Worm (Caenorhabditis elegans) whole organism, late embryonic: ENCODE measurements around the gene faxc-2.
A peak's percentile ranks its signal among the peaks of the same experiment; 100 is the strongest.

ENCODE experiments used
- F13H6.1 ChIP-seq: sonication (generic microtip); optimal IDR thresholded peaks from 2 replicates; lab custom pipeline; 2016; ENCODE audit warnings: missing genetic modification characterization, missing compliant biosample characterization
- K02D7.2 ChIP-seq: sonication (generic microtip); optimal IDR thresholded peaks from 2 replicates; lab custom pipeline; 2017; ENCODE audit warnings: mild to moderate bottlenecking, missing genetic modification characterization, missing compliant biosample characterization
- T23F11.4 ChIP-seq: fragments of 200-800 bp; sonication (Bioruptor generic); optimal IDR thresholded peaks from 2 replicates; lab custom pipeline; 2018; ENCODE audit warnings: mild to moderate bottlenecking, missing genetic modification characterization, missing compliant biosample characterization
- ceh-18 ChIP-seq: sonication (generic microtip); optimal IDR thresholded peaks from 2 replicates; lab custom pipeline; 2016; ENCODE audit warnings: missing genetic modification characterization, missing compliant biosample characterization
- ceh-22 ChIP-seq: sonication (generic microtip); optimal IDR thresholded peaks from 2 replicates; lab custom pipeline; 2017; ENCODE audit warnings: missing biosample characterization, missing genetic modification characterization
- ceh-45 ChIP-seq: fragments of 200-800 bp; sonication (Bioruptor generic); IDR thresholded peaks from 2 replicates; pipeline ENCODE4 v1.3.6; 2022; ENCODE audit warnings: missing genetic modification reagents, missing genetic modification characterization, missing compliant biosample characterization
- ceh-48 ChIP-seq: sonication (generic microtip); optimal IDR thresholded peaks from 2 replicates; lab custom pipeline; 2016; ENCODE audit warnings: missing genetic modification characterization, inconsistent platforms, missing compliant biosample characterization
- ceh-9 ChIP-seq: sonication (generic microtip); optimal IDR thresholded peaks from 2 replicates; lab custom pipeline; 2016; ENCODE audit warnings: mild to moderate bottlenecking, missing genetic modification characterization, inconsistent platforms, missing compliant biosample characterization
- che-1 ChIP-seq: sonication (generic microtip); optimal IDR thresholded peaks from 2 replicates; lab custom pipeline; 2016; ENCODE audit warnings: mild to moderate bottlenecking, missing genetic modification characterization, missing compliant biosample characterization
- dve-1 ChIP-seq: sonication (generic microtip); optimal IDR thresholded peaks from 2 replicates; lab custom pipeline; 2017; ENCODE audit warnings: antibody characterized with exemption, mild to moderate bottlenecking, missing genetic modification characterization, missing compliant biosample characterization
- elt-4 ChIP-seq: sonication (generic microtip); optimal IDR thresholded peaks from 2 replicates; lab custom pipeline; 2016; ENCODE audit warnings: missing genetic modification characterization, missing compliant biosample characterization
- ets-4 ChIP-seq: sonication (generic microtip); optimal IDR thresholded peaks from 2 replicates; lab custom pipeline; 2016; ENCODE audit warnings: missing genetic modification characterization, missing compliant biosample characterization
- fkh-10 ChIP-seq: fragments of 150-350 bp; optimal IDR thresholded peaks from 2 replicates; lab custom pipeline; 2014; ENCODE audit warnings: missing biosample characterization, missing genetic modification reagents, missing genetic modification characterization
- gmeb-2 ChIP-seq: sonication (generic microtip); optimal IDR thresholded peaks from 2 replicates; lab custom pipeline; 2016; ENCODE audit warnings: missing genetic modification characterization, inconsistent platforms, missing compliant biosample characterization
- hlh-30 ChIP-seq: sonication (generic microtip); optimal IDR thresholded peaks from 2 replicates; lab custom pipeline; 2017; ENCODE audit warnings: antibody characterized with exemption, missing genetic modification characterization, missing compliant biosample characterization; ENCODE audit not compliant: insufficient read depth
- hlh-6 ChIP-seq: sonication (generic microtip); optimal IDR thresholded peaks from 2 replicates; lab custom pipeline; 2016; ENCODE audit warnings: missing genotype, missing genetic modification characterization, missing compliant biosample characterization
- hlh-8 ChIP-seq: sonication (generic microtip); optimal IDR thresholded peaks from 2 replicates; lab custom pipeline; 2016; ENCODE audit warnings: missing genotype, missing genetic modification characterization, missing compliant biosample characterization
- madf-2 ChIP-seq: sonication (generic microtip); optimal IDR thresholded peaks from 2 replicates; lab custom pipeline; 2017; ENCODE audit warnings: missing genetic modification characterization, missing compliant biosample characterization
- mec-3 ChIP-seq: sonication (generic microtip); optimal IDR thresholded peaks from 2 replicates; lab custom pipeline; 2016; ENCODE audit warnings: borderline replicate concordance, missing genetic modification characterization, missing compliant biosample characterization
- nfya-1 ChIP-seq: sonication (generic microtip); optimal IDR thresholded peaks from 2 replicates; lab custom pipeline; 2017; ENCODE audit warnings: missing genetic modification characterization, mild to moderate bottlenecking, missing compliant biosample characterization, antibody characterized with exemption, moderate library complexity
- odd-2 ChIP-seq: sonication (generic microtip); optimal IDR thresholded peaks from 2 replicates; lab custom pipeline; 2017; ENCODE audit warnings: antibody characterized with exemption, mild to moderate bottlenecking, missing genetic modification characterization, missing compliant biosample characterization
- pag-3 ChIP-seq: sonication (generic microtip); optimal IDR thresholded peaks from 2 replicates; lab custom pipeline; 2016; ENCODE audit warnings: missing compliant biosample characterization, missing genetic modification characterization, borderline replicate concordance
- pax-1 ChIP-seq: fragments of 150-350 bp; optimal IDR thresholded peaks from 2 replicates; lab custom pipeline; 2014; ENCODE audit warnings: missing biosample characterization, missing genetic modification characterization
- pha-2 ChIP-seq: sonication (generic microtip); optimal IDR thresholded peaks from 2 replicates; lab custom pipeline; 2017; ENCODE audit warnings: mild to moderate bottlenecking, missing genetic modification characterization, missing compliant biosample characterization
- pha-4 ChIP-seq: fragments of 150-350 bp; optimal IDR thresholded peaks from 2 replicates; lab custom pipeline; 2018; ENCODE audit warnings: missing biosample characterization, missing genetic modification reagents, missing genetic modification characterization
- pqm-1 ChIP-seq: sonication (generic microtip); optimal IDR thresholded peaks from 2 replicates; lab custom pipeline; 2016; ENCODE audit warnings: missing genetic modification characterization, missing compliant biosample characterization
- pros-1 ChIP-seq: fragments of 150-350 bp; optimal IDR thresholded peaks from 2 replicates; lab custom pipeline; 2014; ENCODE audit warnings: missing biosample characterization, missing genetic modification reagents, missing genetic modification characterization
- sdc-2 ChIP-seq: sonication (generic microtip); optimal IDR thresholded peaks from 2 replicates; lab custom pipeline; 2016; ENCODE audit warnings: missing genotype, missing genetic modification characterization, missing compliant biosample characterization
- tbx-7 ChIP-seq: sonication (generic microtip); optimal IDR thresholded peaks from 2 replicates; lab custom pipeline; 2016; ENCODE audit warnings: missing genotype, missing genetic modification characterization, missing compliant biosample characterization
- unc-3 ChIP-seq, 2 experiments: fragments of 200-800 bp in 1 of 2; sonication (Bioruptor generic) in 1 of 2; sonication (generic microtip) in 1 of 2; conservative IDR thresholded peaks in 1 of 2; optimal IDR thresholded peaks in 1 of 2; 2 replicates each; pipeline versions ENCODE4 v1.3.6 to Lab custom; 2016 to 2022; ENCODE audit warnings: missing compliant biosample characterization in 2 of 2, missing genetic modification characterization in 2 of 2, missing genetic modification reagents in 1 of 2
- unc-55 ChIP-seq: sonication (generic microtip); optimal IDR thresholded peaks from 2 replicates; lab custom pipeline; 2017; ENCODE audit warnings: missing biosample characterization, missing genetic modification reagents, missing genetic modification characterization

faxc-2 gene

DNA sequence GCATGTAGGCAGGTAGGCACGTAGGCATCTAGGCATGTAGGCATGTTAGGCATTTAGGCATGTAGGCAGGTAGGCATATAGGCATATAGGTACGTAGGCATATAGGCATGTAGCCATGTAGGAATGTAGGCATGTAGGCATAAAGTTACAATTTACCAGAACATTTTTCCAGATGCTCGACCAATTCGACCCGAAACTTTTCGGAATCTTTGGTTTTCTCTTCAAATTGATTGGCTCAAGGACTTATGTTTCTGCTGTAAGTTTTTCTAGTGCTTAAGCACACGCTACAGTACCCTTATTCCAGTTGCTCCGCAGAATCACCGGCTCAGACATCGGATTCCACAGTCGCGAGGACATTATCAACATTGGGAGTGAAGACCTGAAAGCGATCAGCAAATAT, 1.1 kb downstream of the faxc-2 start:
- TF ChIP-seq gmeb-2 (tag; lab: Kevin White, UChicago) (no peak), elt-4 (no peak), pax-1 (tag; lab: Kevin White, UChicago) (no peak), tbx-7 (tag; lab: Kevin White, UChicago) (no peak), F13H6.1 (tag; lab: Kevin White, UChicago) (no peak), ets-4 (tag; lab: Kevin White, UChicago) (no peak), pha-4 (tag; lab: Kevin White, UChicago) (no peak), madf-2 (tag; lab: Kevin White, UChicago) (no peak), pag-3 (tag; lab: Kevin White, UChicago) (no peak), unc-55 (GFP tag; lab: Kevin White, UChicago) (no peak), pqm-1 (no peak), T23F11.4 (GFP tag; lab: Kevin White, UChicago) (no peak), dve-1 (tag; lab: Kevin White, UChicago) (no peak)

DNA sequence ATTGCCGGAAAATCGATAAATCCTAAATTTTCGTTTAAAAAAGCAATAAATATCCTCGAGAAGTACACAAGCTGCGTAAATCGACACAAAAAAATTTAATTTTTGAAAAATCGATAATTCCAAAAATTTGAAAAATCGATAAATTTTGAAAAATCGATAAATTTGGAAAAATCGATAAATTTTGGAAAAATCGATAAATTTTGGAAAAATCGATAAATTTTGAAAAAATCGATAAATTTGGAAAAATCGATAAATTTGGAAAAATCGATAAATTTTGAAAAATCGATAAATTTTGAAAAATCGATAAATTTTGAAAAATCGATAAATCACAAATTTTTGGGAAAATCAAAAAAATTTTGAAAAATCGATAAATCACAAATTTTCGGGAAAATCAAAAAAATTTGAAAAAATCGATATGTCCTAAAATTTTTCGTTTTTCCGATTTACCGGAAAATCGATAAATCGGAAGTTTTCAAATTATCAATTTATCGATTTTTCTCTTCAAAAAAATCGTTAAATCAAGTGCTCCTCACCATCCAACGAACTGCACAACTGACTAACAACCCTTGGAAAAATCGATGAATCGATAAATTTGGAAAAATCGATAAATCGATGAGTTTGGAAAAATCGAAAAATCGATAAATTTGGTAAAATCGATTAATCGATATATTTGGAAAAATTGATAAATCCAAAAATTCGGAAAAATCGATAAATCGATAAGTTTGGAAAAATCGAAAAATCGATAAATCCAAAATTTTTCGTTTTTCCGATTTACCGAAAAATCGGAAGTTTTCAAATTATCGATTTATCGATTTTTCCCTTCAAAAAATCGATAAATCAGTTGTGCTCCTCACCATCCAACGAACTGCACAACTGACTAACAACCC, 6.8 kb downstream of the faxc-2 start:
- TF ChIP-seq ceh-48 (tag; lab: Kevin White, UChicago), result peak; percentile 98
- no peak for TF ChIP-seq odd-2
- no peak for TF ChIP-seq pag-3 (tag; lab: Kevin White, UChicago)

DNA sequence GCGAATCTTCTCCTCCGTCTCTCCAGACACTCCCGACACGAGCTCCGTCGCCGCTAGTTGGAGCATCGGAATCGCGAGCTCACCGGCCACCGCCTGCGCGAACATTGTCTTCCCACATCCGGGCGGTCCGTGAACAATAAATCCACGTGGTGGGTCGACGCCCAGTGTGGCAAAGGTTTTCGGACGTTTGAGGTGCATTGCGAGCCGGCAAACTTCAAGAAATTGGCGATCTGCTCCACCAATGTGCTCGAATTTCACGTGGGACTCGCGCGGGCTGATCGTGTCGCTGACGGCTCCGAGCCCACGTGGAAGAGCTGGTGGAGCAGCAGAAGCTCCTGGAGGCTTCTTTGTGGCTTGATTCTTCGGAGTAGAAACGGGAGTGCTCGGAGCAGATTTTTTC, 7.5 kb downstream of the faxc-2 start:
- TF ChIP-seq sdc-2 (tag; lab: Kevin White, UChicago), result peak; percentile 12
- TF ChIP-seq pqm-1, result no peak
- TF ChIP-seq che-1, result no peak
- TF ChIP-seq elt-4, result peak; percentile 72
- no peak for TF ChIP-seq pros-1 (tag; lab: Kevin White, UChicago)
- TF ChIP-seq mec-3, result peak; percentile 31
- TF ChIP-seq pha-2 (tag; lab: Kevin White, UChicago), result no peak
- TF ChIP-seq pha-4 (tag; lab: Kevin White, UChicago), result no peak
- TF ChIP-seq hlh-6 (tag; lab: Kevin White, UChicago), result peak; percentile 57
- no peak for TF ChIP-seq ceh-18
- no peak for TF ChIP-seq fkh-10 (GFP tag; lab: Kevin White, UChicago)
- no peak for TF ChIP-seq hlh-30 (tag; lab: Kevin White, UChicago)

DNA sequence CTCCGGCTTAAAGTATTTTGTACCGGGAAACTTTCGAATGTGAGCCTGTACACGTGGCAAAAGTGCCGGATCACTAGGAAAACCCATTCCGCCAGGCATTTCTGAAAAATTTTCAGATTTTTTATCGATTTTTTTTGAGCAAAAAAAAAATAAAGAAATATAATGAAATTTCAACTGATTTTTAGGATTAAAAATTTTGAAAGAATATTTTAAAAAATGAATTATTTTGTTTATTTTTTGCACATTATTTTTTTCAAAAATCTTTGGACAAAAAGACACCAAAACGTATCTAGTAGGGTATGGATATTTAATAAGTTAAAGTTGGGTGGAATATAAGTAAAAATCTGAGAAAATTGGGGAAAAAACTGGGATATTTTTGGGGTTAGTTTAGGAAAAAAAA, 11.7 kb downstream of the faxc-2 start, which contains the start of gene mac-1:
mac-1 (minus strand) TSS at position 101 of the 400 bp plus-strand sequence.
- TF ChIP-seq unc-3 (GFP tag; conservative IDR thresholded peaks at IDR 0.05; lab: Robert Waterston, UW) (no peak), unc-3 (tag; optimal IDR thresholded peaks at IDR 0.05; lab: Kevin White, UChicago) (no peak), pqm-1 (no peak), pha-2 (tag; lab: Kevin White, UChicago) (no peak), ceh-18 (no peak), madf-2 (tag; lab: Kevin White, UChicago) (no peak), K02D7.2 (tag; lab: Kevin White, UChicago) (no peak), pha-4 (tag; lab: Kevin White, UChicago) (no peak), hlh-8 (tag; lab: Kevin White, UChicago) (no peak), ceh-22 (tag; lab: Kevin White, UChicago) (no peak), ceh-45 (GFP tag; lab: Robert Waterston, UW) (no peak), sdc-2 (tag; lab: Kevin White, UChicago) (no peak), ceh-9 (tag; lab: Kevin White, UChicago) (no peak)

DNA sequence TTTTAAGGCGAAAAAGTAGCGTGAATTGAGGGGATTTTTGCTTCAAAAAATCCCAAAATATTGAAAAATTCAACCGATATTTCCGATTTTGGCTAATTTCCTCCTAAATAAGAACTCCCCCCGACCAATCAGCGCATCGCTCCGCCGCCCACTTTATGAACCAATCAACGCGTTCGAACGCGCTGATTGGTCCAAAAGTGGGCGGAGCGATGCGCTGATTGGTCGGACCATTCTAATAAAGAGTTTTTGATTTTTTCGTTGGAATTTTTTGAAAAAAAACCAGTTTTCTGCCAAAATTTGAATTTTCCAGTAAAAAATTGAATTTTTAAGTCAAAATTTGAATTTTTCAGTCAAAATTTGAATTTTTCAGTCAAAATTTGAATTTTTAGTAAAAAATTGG, 12.1 kb downstream of the faxc-2 start:
- TF ChIP-seq gmeb-2 (tag; lab: Kevin White, UChicago), result no peak
- TF ChIP-seq nfya-1 (tag; lab: Kevin White, UChicago), result peak; percentile 98
